Fruit fly (Drosophila melanogaster) ovary, adult (tissue): ENCODE results near the gene Kaz1-ORFB.
A peak's percentile ranks its signal among the peaks of the same experiment; 100 is the strongest.

ENCODE experiments used
- CG17801 ChIP-seq: fragments of 200-800 bp; optimal IDR thresholded peaks from 2 replicates; lab custom pipeline; 2019; ENCODE audit warnings: missing biosample characterization, mild to moderate bottlenecking, missing genetic modification characterization, moderate library complexity; ENCODE audit not compliant: partially characterized antibody

Gene Kaz1-ORFB

DNA sequence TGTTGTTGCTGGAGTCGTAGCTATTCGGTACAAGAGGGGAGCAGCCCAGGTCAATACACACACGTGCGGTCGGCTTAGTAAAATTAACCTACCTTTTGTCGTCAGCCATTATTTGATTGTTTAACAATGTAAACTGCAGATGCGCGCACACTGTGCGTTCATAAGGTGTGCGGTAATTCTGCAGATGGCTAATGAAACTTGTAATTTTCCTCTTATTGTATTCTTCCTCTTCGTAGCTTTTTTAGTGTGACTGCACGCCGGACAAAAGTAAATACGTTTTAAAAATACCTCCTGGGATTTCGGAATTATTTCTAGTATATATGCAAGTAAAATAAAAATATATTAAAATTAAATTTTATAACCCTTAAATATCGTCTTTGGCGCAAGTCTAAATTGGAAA is 5.2 kb upstream of the Kaz1-ORFB start, which contains the start of gene Prp4k:
Prp4k (minus strand) TSS at position 258 of the 400 bp plus-strand sequence.
- peak; percentile 40 for TF ChIP-seq CG17801 (GFP tag; lab: Kevin White, UChicago)

DNA sequence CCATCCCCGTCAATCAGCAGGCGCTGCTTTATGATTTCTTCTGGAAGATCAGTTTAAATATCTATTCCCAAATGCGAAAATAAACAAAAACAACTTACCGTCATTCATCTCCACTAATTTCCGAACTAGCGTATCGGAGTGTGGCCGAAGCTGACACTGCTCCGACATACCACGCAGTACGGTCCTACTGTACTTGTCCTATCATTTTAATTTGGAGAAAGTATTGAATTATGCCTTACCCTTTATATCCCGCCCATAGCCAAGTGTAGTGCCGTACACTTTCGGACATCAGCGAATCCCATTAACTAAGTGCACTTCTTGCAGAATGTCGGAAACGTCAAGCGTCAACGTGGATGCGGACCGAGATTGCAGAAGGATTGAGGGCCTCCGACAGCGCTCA is 3.9 kb upstream of the Kaz1-ORFB start, which contains the start of the genes thoc7 and Dis3l2:
thoc7 (minus strand) TSS at position 168 of the 400 bp plus-strand sequence.
Dis3l2 (plus strand) TSS at position 190 of the 400 bp plus-strand sequence.
- peak; percentile 11 for TF ChIP-seq CG17801 (GFP tag; lab: Kevin White, UChicago)

DNA sequence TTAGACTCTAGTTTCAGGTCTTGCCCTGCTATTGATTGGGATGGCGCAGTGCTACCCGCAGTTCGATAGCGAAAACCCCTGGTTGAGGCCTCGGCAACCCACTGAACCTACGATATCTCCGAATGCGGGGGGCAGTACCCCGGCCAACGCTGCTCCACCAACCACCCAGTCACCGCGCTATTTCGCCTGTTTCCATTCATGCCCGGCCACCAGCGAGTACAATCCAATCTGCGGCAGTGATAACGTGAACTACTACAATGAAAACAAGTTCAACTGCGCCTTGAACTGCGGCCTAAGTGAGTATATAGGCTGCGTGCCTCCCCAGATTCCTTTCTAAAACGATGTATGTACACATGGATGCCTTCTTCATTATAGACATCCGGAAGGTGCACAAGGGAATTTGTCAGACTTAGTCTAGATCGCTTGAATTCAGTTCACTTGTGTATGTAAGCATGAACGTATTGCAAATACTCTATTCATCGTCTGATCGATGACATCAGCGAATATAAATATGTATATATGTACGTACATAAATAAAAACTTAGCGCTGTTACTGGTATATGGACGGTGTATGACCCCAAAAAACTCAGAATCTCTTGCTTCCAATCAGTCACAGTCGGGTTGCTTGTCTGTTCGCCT is 1.2 kb downstream of the Kaz1-ORFB start, which contains the start of gene CG13877:
CG13877 (plus strand) TSS at position 589 of the 639 bp plus-strand sequence.
- no peak for TF ChIP-seq CG17801 (GFP tag; lab: Kevin White, UChicago)

DNA sequence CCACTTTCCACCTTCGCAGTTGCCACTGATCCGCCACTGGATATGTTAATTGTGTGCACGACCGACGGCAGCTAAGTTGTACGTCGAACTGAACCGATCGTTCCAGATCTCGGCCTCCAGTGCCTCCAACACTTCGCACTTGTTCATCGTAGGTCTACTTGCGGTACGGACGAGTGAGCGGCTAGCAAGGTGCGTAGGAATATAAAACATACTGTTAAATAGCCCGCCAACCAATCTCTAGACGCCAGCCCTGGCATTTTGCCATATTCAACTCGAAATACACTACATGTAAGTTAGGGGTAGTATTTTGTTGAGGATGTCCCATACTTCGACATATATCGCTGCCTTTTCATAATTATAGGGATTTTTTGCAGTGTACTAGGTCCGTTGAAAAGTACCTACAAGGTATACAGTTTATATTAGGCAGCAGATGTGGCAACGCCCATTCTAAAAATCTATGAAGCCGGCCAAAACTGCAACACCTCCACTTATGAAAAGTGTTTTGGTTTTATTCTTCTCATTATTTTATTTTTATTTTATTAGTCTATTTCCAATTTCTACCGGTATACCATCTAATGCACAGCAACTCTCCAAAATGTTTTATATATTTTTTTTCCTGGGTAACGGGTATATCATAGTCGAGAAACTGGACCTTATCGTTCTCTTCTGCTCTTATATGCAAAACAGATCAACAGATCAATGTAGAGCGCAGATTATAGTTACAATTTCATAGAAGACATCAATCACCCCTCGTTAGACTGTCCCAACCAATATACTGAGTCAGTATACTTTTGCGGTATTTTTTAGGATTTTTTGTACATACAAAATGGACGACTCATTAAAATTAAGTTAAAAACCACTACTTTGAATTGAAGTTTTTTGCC is 6.8 kb downstream of the Kaz1-ORFB start, which contains the start of the genes pyx and CG33229:
pyx (minus strand) TSS at position 51 of the 884 bp plus-strand sequence.
CG33229 (plus strand) TSS at position 834 of the 884 bp plus-strand sequence.
- TF ChIP-seq CG17801 (GFP tag; lab: Kevin White, UChicago), result peak; percentile 29

DNA sequence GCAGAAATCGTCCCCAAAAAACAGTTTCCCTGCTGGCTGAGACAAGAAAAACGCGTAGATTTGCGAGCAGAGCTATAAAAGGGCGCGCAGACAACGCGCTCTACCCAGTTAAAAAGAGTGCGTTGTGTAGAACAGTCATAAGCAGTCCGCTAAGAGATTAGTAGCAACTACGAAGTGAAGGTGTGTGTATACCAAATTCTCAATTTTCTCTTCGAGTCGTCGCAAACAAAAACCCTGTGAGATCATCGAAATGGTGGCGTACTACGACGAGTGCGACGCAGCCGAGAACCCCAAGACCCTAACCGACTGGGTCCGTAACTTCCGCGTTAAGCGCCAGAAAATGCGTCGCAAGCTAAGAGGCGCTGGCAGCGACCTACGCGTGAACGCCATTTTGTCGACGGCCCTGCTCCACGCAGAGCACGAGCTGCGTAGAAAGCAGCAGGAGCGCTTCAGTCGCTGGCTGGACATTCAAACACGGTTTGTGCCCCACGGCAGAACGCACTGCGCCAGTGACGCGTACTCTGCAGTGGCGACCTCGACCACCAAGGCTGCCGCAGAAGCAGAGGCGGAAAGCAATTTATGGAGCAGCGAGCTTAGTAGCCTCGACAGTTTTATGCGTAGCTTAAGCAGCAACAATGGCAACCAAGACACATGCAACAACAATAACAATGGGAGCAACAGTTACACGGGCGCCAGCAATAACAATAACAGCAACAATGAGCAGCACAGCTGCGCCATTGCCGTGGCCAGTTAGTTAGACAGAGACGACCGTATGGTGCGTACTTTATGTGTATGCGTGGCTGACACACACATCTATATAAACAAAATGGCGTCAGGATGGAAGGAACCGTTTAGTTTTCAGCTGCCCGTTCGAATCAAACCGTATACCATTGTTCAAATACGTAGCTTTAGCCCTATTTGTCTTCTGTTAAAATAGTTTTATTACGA is 7.9 kb downstream of the Kaz1-ORFB start:
- no peak for TF ChIP-seq CG17801 (GFP tag; lab: Kevin White, UChicago)

DNA sequence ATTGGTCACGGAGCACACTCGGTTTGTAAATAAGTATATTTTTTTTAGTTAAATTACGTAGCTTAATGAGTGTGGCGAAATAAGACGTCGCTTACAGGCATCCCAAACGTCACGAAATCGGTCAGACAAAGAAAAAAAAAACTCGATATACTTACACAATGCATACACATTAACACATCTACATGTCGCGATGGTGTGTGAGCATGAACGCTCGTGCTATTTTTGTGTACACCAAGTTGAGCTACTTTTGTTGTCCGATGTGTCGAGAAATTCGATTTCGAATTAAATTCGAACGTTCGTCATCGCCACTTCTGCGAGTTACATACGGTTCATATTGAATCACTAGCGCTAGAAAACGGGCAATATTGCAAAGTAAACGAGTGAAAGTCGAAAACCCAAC is 8.7 kb downstream of the Kaz1-ORFB start:
- TF ChIP-seq CG17801 (GFP tag; lab: Kevin White, UChicago), result no peak

DNA sequence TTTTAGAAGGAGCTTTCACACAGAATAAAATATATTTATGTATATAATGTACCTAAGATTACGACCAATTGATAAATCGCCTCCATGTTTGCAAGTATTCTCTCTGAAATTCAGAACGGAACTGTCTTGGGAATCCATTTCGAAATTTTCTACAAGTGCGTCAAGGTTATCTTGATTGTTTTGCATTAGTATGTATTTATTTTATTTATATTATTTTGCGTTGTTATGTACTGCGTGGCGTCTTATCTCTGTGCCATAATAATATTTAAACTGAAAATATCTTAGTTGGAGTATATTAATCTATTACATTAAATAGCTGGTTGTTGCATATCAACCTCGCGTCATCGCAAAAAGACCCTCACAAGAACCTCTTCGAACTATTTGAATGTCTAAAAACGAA is 15.1 kb downstream of the Kaz1-ORFB start, which contains the start of gene CG42846:
CG42846 (minus strand) TSS at position 101 of the 400 bp plus-strand sequence.
- no peak for TF ChIP-seq CG17801 (GFP tag; lab: Kevin White, UChicago)

DNA sequence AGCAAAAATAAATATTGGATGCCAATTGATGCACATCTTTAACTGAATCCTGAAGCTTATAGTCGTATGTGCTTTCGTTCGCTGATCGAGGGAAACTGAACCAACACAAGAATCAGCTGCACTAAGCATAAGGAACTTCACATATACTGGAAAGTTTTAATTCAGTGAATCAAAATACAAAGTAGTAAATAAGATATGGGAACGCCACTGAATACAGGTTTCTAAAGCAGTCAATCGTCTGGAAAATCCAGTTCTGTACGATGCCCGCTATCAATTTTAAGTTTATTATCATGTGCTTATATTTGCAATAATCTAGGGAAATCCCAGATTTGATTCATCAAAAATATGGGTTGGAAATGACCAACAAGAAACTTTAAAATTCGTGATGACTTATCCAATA is 15.8 kb downstream of the Kaz1-ORFB start, which contains the start of gene CG34454:
CG34454 (minus strand) TSS at position 84 of the 400 bp plus-strand sequence.
- TF ChIP-seq CG17801 (GFP tag; lab: Kevin White, UChicago), result no peak

DNA sequence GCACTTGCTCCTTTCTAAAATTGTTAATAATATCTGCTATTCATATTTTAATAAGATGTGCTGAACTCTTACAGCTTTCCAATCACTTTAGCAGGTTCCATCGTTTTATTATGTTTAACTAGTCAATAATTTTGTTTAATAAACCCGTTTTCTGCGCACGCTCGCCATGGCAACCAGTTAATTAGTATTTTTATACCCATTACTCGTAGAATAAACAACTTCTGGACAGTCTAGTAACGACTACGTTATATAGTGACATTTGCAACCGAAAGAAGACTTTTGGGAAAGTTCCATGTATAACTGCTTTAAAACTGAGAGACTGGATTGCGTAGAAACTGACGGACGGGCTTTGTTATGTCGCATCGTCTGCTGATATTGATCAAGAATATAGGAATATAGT is 16.8 kb downstream of the Kaz1-ORFB start, which contains the start of gene CG34453:
CG34453 (minus strand) TSS at position 101 of the 400 bp plus-strand sequence.
- TF ChIP-seq CG17801 (GFP tag; lab: Kevin White, UChicago), result no peak

DNA sequence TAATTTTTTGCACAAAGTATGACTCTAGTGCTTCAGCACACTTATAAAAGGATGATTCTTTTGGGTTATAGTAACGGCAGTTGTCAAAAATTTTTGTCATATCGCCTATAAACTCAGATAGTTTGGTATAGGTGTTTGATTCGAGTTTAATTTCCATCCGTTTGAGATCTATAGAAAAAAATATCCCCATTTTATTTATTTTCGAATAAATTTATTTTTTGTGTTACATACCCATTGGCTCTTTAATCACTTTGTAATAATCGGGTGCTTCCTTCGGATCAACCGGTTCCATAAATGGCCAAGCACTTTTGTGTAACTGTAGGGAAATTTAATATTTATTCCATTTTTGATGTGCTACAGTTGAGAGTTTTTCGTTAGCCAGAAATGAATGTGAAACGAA is 17.9 kb downstream of the Kaz1-ORFB start:
- TF ChIP-seq CG17801 (GFP tag; lab: Kevin White, UChicago), result no peak

DNA sequence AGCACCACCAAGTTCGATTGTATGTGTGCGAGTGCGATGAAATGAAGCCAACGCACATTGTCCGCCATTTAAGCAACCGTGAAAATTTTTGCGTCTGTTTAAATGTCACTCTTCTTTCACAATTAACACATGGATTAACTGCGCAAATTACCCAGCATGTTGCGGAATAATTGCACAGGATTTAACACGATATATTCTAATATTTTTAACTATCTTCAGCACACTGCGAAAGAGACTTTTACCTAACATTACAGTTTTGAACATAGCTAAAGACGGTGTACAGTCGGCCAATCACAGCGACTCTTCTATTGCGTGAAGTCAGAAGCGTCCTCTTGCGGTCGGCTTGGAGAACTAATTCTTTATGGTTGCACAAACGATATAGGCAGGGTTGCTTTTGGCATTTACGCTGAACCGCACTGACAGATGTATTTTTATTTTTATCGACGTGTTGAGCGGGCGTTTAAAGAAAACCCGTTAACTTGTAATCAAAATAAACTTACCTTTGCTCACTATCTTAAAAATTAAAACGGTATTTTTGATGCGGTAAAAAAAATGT is 30.3 kb downstream of the Kaz1-ORFB start:
- peak; percentile 37 for TF ChIP-seq CG17801 (GFP tag; lab: Kevin White, UChicago)

DNA sequence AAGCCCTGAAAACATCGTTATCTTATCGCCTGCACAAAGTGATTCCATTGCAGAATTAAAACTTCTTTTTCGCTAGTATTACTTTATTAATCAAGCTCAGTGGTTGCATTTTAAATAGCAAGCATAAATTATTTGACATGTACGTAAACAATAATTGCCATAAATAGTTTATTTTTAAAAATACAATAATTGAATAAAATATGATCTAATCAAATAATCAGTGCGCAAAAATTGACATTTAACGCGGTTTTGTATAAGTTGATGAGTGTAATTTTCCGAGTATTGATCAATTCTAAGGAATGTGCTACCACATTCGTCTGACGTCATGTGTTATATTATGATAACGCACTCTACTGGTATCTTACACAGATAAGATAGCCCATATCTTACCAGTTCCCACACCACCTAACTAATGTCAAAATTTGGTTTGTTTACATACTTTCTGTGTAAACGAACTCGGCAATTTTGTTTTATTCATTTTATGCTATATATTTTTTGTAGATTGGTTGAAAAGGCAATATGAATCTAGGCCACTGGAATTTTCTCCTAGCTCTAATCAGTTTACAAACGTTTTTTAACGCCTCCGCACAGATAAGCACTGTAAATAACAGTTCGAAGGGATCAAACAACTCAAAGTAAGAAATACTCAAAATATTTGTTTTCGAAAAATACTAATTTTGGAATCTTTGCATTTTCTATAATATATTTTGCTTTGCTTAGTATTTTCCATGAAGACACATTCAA is 31.2 kb downstream of the Kaz1-ORFB start, which contains the start of gene mthl14:
mthl14 (plus strand) TSS at position 10 of the 744 bp plus-strand sequence.
- TF ChIP-seq CG17801 (GFP tag; lab: Kevin White, UChicago), result no peak
